Fruit fly (Drosophila melanogaster): Measurements from ENCODE around the gene TwdlZ.
A peak's percentile ranks its signal among the peaks of the same experiment; 100 is the strongest.

TwdlZ gene

dm6 chrX:16733244-16733643, 4.7 kb upstream of the TwdlZ start:
- TF ChIP-seq CG13894 (tag; optimal IDR thresholded peaks at IDR 0.05) (peak; percentile 87), Ets65A (GFP tag) (peak; percentile 34), grn (GFP tag; optimal IDR thresholded peaks at IDR 0.05) (peak; percentile 71), Awh (GFP tag; IDR thresholded peaks at IDR 0.05) (peak; percentile 45; the same call in 1 of the 2 replicates), CG31441 (GFP tag; IDR thresholded peaks at IDR 0.05) (no peak), abd-A (tag; optimal IDR thresholded peaks at IDR 0.05) (peak; percentile 57), tll (GFP tag; optimal IDR thresholded peaks at IDR 0.05) (no peak), sens (GFP tag) (peak; percentile 3)

- TF ChIP-seq chinmo (GFP tag; IDR thresholded peaks at IDR 0.05; ENCODE audit: partially characterized antibody) (peak; percentile 53; the same call in 1 of the 4 replicates), sna (GFP tag; IDR thresholded peaks at IDR 0.05; ENCODE audit: partially characterized antibody) (no peak), vvl (GFP tag; IDR thresholded peaks at IDR 0.05) (peak; percentile 53; the same call in 1 of the 2 replicates), CG12769 (tag; optimal IDR thresholded peaks at IDR 0.05) (peak; percentile 6)
Observed at dm6 chrX:16734647-16735046, 3.3 kb upstream of the TwdlZ start, which contains the start of gene TwdlY. TSS of gene TwdlY (plus strand) at chrX:16734947.

dm6 chrX:16736180-16736579, 1.8 kb upstream of the TwdlZ start:
- TF ChIP-seq CG13894 (tag; optimal IDR thresholded peaks at IDR 0.05) (peak; percentile 94), CG17361 (GFP tag; IDR thresholded peaks at IDR 0.05) (no peak)

- TF ChIP-seq CTCF (GFP tag; optimal IDR thresholded peaks at IDR 0.05) (no peak), Dip2 (GFP tag; IDR thresholded peaks at IDR 0.05) (no peak), CG17361 (GFP tag; IDR thresholded peaks at IDR 0.05) (no peak)
Observed at dm6 chrX:16740606-16741005, 2.6 kb downstream of the TwdlZ start, which contains the start of gene CG32568. TSS of gene CG32568 (plus strand) at chrX:16740906.

dm6 chrX:16742547-16742946, 4.6 kb downstream of the TwdlZ start, which contains the start of gene Twdlalpha:
TSS of gene Twdlalpha (plus strand) at chrX:16742847.
- TF ChIP-seq CG2120 (GFP tag; optimal IDR thresholded peaks at IDR 0.05) (no peak), CG8765 (GFP tag; IDR thresholded peaks at IDR 0.05) (no peak), CG31224 (GFP tag; IDR thresholded peaks at IDR 0.05) (no peak), CG8944 (GFP tag; optimal IDR thresholded peaks at IDR 0.05) (no peak), ash1 (GFP tag; optimal IDR thresholded peaks at IDR 0.05) (no peak)

- TF ChIP-seq CG8290 (GFP tag; optimal IDR thresholded peaks at IDR 0.05) (peak; percentile 44), CG8290 (tag; optimal IDR thresholded peaks at IDR 0.05) (no peak), CG18011 (GFP tag; optimal IDR thresholded peaks at IDR 0.05) (peak; percentile 96), CG1603 (tag; optimal IDR thresholded peaks at IDR 0.05) (no peak), CTCF (GFP tag; optimal IDR thresholded peaks at IDR 0.05) (peak; percentile 30), CG6791 (GFP tag; IDR thresholded peaks at IDR 0.05; ENCODE audit: partially characterized antibody) (0 out of 3 replicates have a peak, but pooled peaks have one; percentile 9), CG16779 (GFP tag; IDR thresholded peaks at IDR 0.05) (no peak), sens (GFP tag) (no peak), klu (GFP tag; IDR thresholded peaks at IDR 0.05) (no peak), CG14710 (tag; optimal IDR thresholded peaks at IDR 0.05) (no peak), hth (optimal IDR thresholded peaks at IDR 0.05) (no peak), CG13123 (GFP tag; optimal IDR thresholded peaks at IDR 0.05) (no peak), CG30020 (tag; optimal IDR thresholded peaks at IDR 0.05) (no peak), Dref (GFP tag; IDR thresholded peaks at IDR 0.05) (no peak), Rfx (GFP tag; IDR thresholded peaks at IDR 0.05) (no peak), mam (GFP tag; optimal IDR thresholded peaks at IDR 0.05) (no peak)
Observed at dm6 chrX:16744345-16744744, 6.4 kb downstream of the TwdlZ start.

Measured in whole organism, embryonic.